Fruit fly (Drosophila melanogaster) whole organism, embryonic: ENCODE results near the gene CG10863.

Experiments
- Antp ChIP-seq: fragments of 200-800 bp; sonication (Bioruptor generic); optimal IDR thresholded peaks from 3 replicates; lab custom pipeline; 2016; ENCODE audit warnings: missing biosample characterization, missing genetic modification characterization
- Atf3 ChIP-seq: fragments of 200-800 bp; sonication (Bioruptor generic); optimal IDR thresholded peaks from 3 replicates; lab custom pipeline; 2016; ENCODE audit warnings: missing biosample characterization, missing genetic modification characterization
- CG10979 ChIP-seq: fragments of 200-800 bp; sonication (Bioruptor generic); optimal IDR thresholded peaks from 2 replicates; lab custom pipeline; 2018; ENCODE audit warnings: missing biosample characterization, mild to moderate bottlenecking, missing genetic modification characterization, moderate library complexity
- CG11093 ChIP-seq: fragments of 200-800 bp; sonication (Bioruptor generic); IDR thresholded peaks from 3 replicates; pipeline ENCODE4 v1.3.6; 2022; ENCODE audit warnings: missing biosample characterization, missing genetic modification characterization
- CG15479 ChIP-seq: fragments of 200-800 bp; sonication (Bioruptor generic); optimal IDR thresholded peaks from 3 replicates; lab custom pipeline; 2019; ENCODE audit warnings: missing biosample characterization, mild to moderate bottlenecking, missing genetic modification characterization, moderate library complexity
- CG15601 ChIP-seq: fragments of 200-800 bp; sonication (Bioruptor generic); optimal IDR thresholded peaks from 3 replicates; lab custom pipeline; 2019; ENCODE audit warnings: missing biosample characterization, mild to moderate bottlenecking, missing genetic modification characterization, moderate library complexity
- CG15696 ChIP-seq: fragments of 200-800 bp; sonication (Bioruptor generic); optimal IDR thresholded peaks from 2 replicates; lab custom pipeline; 2019; ENCODE audit warnings: missing biosample characterization, mild to moderate bottlenecking, missing genetic modification characterization, moderate library complexity
- CG16863 ChIP-seq: fragments of 200-800 bp; sonication (Bioruptor generic); optimal IDR thresholded peaks from 3 replicates; lab custom pipeline; 2016; ENCODE audit warnings: missing biosample characterization, missing genetic modification characterization
- CG17612 ChIP-seq: fragments of 200-800 bp; sonication (Bioruptor generic); IDR thresholded peaks from 2 replicates; pipeline ENCODE4 v1.3.6; 2022; ENCODE audit warnings: missing biosample characterization, missing genetic modification characterization
- CG2129 ChIP-seq: fragments of 200-800 bp; sonication (Bioruptor generic); IDR thresholded peaks from 2 replicates; pipeline ENCODE4 v1.3.6; 2022; ENCODE audit warnings: missing biosample characterization, missing genetic modification characterization; ENCODE audit not compliant: partially characterized antibody
- CG2199 ChIP-seq: fragments of 200-800 bp; sonication (Bioruptor generic); IDR thresholded peaks from 3 replicates; pipeline ENCODE4 v1.3.6; 2022; ENCODE audit warnings: missing biosample characterization, missing genetic modification characterization
- CG43689 ChIP-seq: fragments of 200-800 bp; sonication (Bioruptor generic); IDR thresholded peaks from 2 replicates; pipeline ENCODE4 v1.3.6; 2022; ENCODE audit warnings: missing biosample characterization, missing genetic modification characterization
- CG6813 ChIP-seq: fragments of 200-800 bp; sonication (Bioruptor generic); optimal IDR thresholded peaks from 2 replicates; lab custom pipeline; 2017; ENCODE audit warnings: missing biosample characterization, missing genetic modification characterization, mild to moderate bottlenecking, moderate library complexity, missing genetic modification reagents
- CG8089 ChIP-seq: fragments of 200-800 bp; sonication (Bioruptor generic); optimal IDR thresholded peaks from 3 replicates; lab custom pipeline; 2016; ENCODE audit warnings: missing biosample characterization, missing genetic modification characterization
- CG8290 ChIP-seq, 3 experiments: fragments of 200-800 bp; sonication (Bioruptor generic); optimal IDR thresholded peaks; 2 replicates each; lab custom pipeline; 2016 to 2019; ENCODE audit warnings: missing biosample characterization in 3 of 3, missing genetic modification characterization in 3 of 3, mild to moderate bottlenecking in 2 of 3, moderate library complexity in 1 of 3
- CG8478 ChIP-seq: fragments of >200 bp; optimal IDR thresholded peaks from 2 replicates; lab custom pipeline; 2018
- Gsc ChIP-seq: fragments of 200-800 bp; sonication (Bioruptor generic); IDR thresholded peaks from 2 replicates; pipeline ENCODE4 v1.3.6; 2022; ENCODE audit warnings: missing biosample characterization, missing genetic modification characterization
- H15 ChIP-seq: fragments of 200-800 bp; sonication (Bioruptor generic); IDR thresholded peaks from 3 replicates; pipeline ENCODE4 v1.3.6; 2022; ENCODE audit warnings: missing biosample characterization, missing genetic modification characterization
- Hmr ChIP-seq: fragments of 200-800 bp; sonication (Bioruptor generic); optimal IDR thresholded peaks from 3 replicates; lab custom pipeline; 2017; ENCODE audit warnings: mild to moderate bottlenecking, missing biosample characterization, missing genetic modification reagents, missing genetic modification characterization
- Hr78 ChIP-seq, 2 experiments: fragments of 200-800 bp in 1 of 2; fragments of >200 bp in 1 of 2; sonication (Bioruptor generic) in 1 of 2; optimal IDR thresholded peaks; 2 replicates each; lab custom pipeline; 2017 to 2019; ENCODE audit warnings: missing biosample characterization in 2 of 2, missing genetic modification characterization in 2 of 2, mild to moderate bottlenecking in 1 of 2, moderate library complexity in 1 of 2
- Max ChIP-seq: fragments of 200-800 bp; sonication (Bioruptor generic); optimal IDR thresholded peaks from 2 replicates; lab custom pipeline; 2016; ENCODE audit warnings: missing biosample characterization, mild to moderate bottlenecking, missing genetic modification characterization
- Rx ChIP-seq: fragments of 200-800 bp; sonication (Bioruptor generic); IDR thresholded peaks from 2 replicates; pipeline ENCODE4 v1.3.6; 2022; ENCODE audit warnings: missing biosample characterization, missing genetic modification characterization
- Spps ChIP-seq: fragments of 200-800 bp; sonication (Bioruptor generic); optimal IDR thresholded peaks from 2 replicates; lab custom pipeline; 2018; ENCODE audit warnings: missing biosample characterization, mild to moderate bottlenecking, missing genetic modification characterization
- ash1 ChIP-seq: fragments of 200-800 bp; sonication (Bioruptor generic); optimal IDR thresholded peaks from 2 replicates; lab custom pipeline; 2018; ENCODE audit warnings: missing biosample characterization, mild to moderate bottlenecking, missing genetic modification characterization
- btn ChIP-seq: fragments of 200-800 bp; sonication (Bioruptor generic); optimal IDR thresholded peaks from 2 replicates; lab custom pipeline; 2016; ENCODE audit warnings: missing biosample characterization, missing genetic modification characterization
- chn ChIP-seq: fragments of 200-800 bp; sonication (Bioruptor generic); optimal IDR thresholded peaks from 2 replicates; lab custom pipeline; 2016; ENCODE audit warnings: missing biosample characterization, missing genetic modification characterization
- ci ChIP-seq: fragments of 200-800 bp; sonication (Bioruptor generic); IDR thresholded peaks from 3 replicates; pipeline ENCODE4 v1.3.6; 2022; ENCODE audit warnings: missing biosample characterization, missing genetic modification characterization
- crc ChIP-seq: fragments of 200-800 bp; sonication (Bioruptor generic); optimal IDR thresholded peaks from 2 replicates; lab custom pipeline; 2016; ENCODE audit warnings: missing biosample characterization, missing genetic modification characterization
- dmrt11E ChIP-seq: fragments of 200-800 bp; sonication (Bioruptor generic); optimal IDR thresholded peaks from 3 replicates; lab custom pipeline; 2018; ENCODE audit warnings: missing biosample characterization, mild to moderate bottlenecking, missing genetic modification characterization, moderate library complexity
- ems ChIP-seq: fragments of 200-800 bp; sonication (Bioruptor generic); optimal IDR thresholded peaks from 3 replicates; lab custom pipeline; 2016; ENCODE audit warnings: missing biosample characterization, missing genetic modification characterization
- eve ChIP-seq, 2 experiments: fragments of >200 bp; optimal IDR thresholded peaks; 2 replicates each; lab custom pipeline; 2017; ENCODE audit warnings: missing biosample characterization in 2 of 2, missing genetic modification characterization in 2 of 2
- fd102C ChIP-seq: fragments of 200-800 bp; sonication (Bioruptor generic); optimal IDR thresholded peaks from 2 replicates; lab custom pipeline; 2018; ENCODE audit warnings: missing biosample characterization, mild to moderate bottlenecking, missing genetic modification characterization, moderate library complexity
- gce ChIP-seq: fragments of 200-800 bp; sonication (Bioruptor generic); IDR thresholded peaks from 3 replicates; pipeline ENCODE4 v1.3.6; 2022; ENCODE audit warnings: missing biosample characterization, missing genetic modification characterization
- gfzf ChIP-seq: fragments of 200-800 bp; sonication (Bioruptor generic); optimal IDR thresholded peaks from 2 replicates; lab custom pipeline; 2016; ENCODE audit warnings: missing biosample characterization, mild to moderate bottlenecking, missing genetic modification characterization, moderate library complexity
- inv ChIP-seq: fragments of 200-800 bp; sonication (Bioruptor generic); IDR thresholded peaks from 2 replicates; pipeline ENCODE4 v1.3.6; 2022; ENCODE audit warnings: missing biosample characterization, missing genetic modification characterization; ENCODE audit not compliant: partially characterized antibody
- ken ChIP-seq: fragments of 200-800 bp; sonication (Bioruptor generic); IDR thresholded peaks from 3 replicates; pipeline ENCODE4 v1.3.6; 2022; ENCODE audit warnings: missing biosample characterization, missing genetic modification characterization
- pan ChIP-seq, 4 experiments: fragments of >200 bp in 3 of 4; fragments of 200-800 bp in 1 of 4; sonication (Bioruptor generic) in 1 of 4; optimal IDR thresholded peaks in 3 of 4; IDR thresholded peaks in 1 of 4; 2 replicates each; pipeline versions ENCODE4 v1.3.6 to Lab custom; 2017 to 2022; ENCODE audit warnings: missing biosample characterization in 2 of 4, missing genetic modification characterization in 2 of 4, mixed read lengths in 1 of 4
- pb ChIP-seq: fragments of 200-800 bp; sonication (Bioruptor generic); optimal IDR thresholded peaks from 3 replicates; lab custom pipeline; 2016; ENCODE audit warnings: missing biosample characterization, missing genetic modification characterization
- stwl ChIP-seq: fragments of 200-800 bp; sonication (Bioruptor generic); optimal IDR thresholded peaks from 3 replicates; lab custom pipeline; 2018; ENCODE audit warnings: missing biosample characterization, mild to moderate bottlenecking, missing genetic modification characterization, moderate library complexity
- wek ChIP-seq: fragments of 200-800 bp; sonication (Bioruptor generic); optimal IDR thresholded peaks from 3 replicates; lab custom pipeline; 2018; ENCODE audit warnings: missing biosample characterization, mild to moderate bottlenecking, missing genetic modification characterization, moderate library complexity
- wor ChIP-seq: fragments of 200-800 bp; sonication (Bioruptor generic); IDR thresholded peaks from 2 replicates; pipeline ENCODE4 v1.3.6; 2022; ENCODE audit warnings: missing biosample characterization, missing genetic modification characterization

Gene CG10863

DNA sequence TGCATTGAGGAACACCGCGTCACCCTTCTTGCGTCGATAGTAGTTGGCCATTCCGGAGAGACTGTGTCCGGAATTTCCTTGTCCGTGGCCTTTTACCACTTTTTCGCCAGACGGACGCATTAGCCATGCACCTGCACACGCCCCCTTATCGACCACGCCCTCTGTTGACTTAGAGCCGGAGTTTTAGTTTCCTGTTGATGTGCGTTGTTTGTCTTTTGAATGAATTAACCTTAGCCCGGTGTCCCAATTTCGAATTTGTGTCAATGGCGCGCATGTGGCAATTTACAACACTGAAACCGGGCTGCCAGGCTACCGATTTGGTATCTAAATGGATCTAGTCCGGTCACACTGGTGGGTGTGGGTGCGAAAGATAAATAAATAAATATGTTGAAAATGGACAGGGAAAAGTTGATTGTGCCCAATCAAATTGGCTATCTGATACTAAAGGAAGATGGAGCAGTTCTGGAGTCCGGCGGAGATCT is 45.7 kb downstream of the CG10863 start, which contains the start of the genes Gr63a and Lamtor4 (continued):
- no peak for TF ChIP-seq ash1 (GFP tag; lab: Kevin White, UChicago)
- TF ChIP-seq CG16863 (GFP tag; lab: Kevin White, UChicago) = no peak
- TF ChIP-seq CG15601 (tag; lab: Kevin White, UChicago) = peak; percentile 34
- TF ChIP-seq wek (GFP tag; lab: Kevin White, UChicago) = no peak
- TF ChIP-seq pan (optimal IDR thresholded peaks at IDR 0.05; lab: Kevin White, UChicago) = no peak
- TF ChIP-seq pan (GFP tag; optimal IDR thresholded peaks at IDR 0.05 in 1 of 2, IDR thresholded peaks at IDR 0.05 in 1 of 2) = no peak
- peak; percentile 76 for TF ChIP-seq stwl (tag; lab: Kevin White, UChicago)
- TF ChIP-seq CG11093 (GFP tag; lab: Robert Waterston, UW) = no peak
- TF ChIP-seq chn (GFP tag; lab: Kevin White, UChicago) = peak; percentile 21
- no peak for TF ChIP-seq ken (GFP tag; lab: Robert Waterston, UW)
- TF ChIP-seq ci (GFP tag; lab: Robert Waterston, UW) = peak; percentile 52; the same call in 1 of the 3 replicates
- TF ChIP-seq Atf3 = no peak
- TF ChIP-seq ems (GFP tag; lab: Kevin White, UChicago) = no peak
- TF ChIP-seq pb = no peak
- no peak for TF ChIP-seq eve (GFP tag; optimal IDR thresholded peaks at IDR 0.05; lab: Kevin White, UChicago)
- no peak for TF ChIP-seq crc
- TF ChIP-seq Hr78 (GFP tag; optimal IDR thresholded peaks at IDR 0.05; lab: Kevin White, UChicago) = no peak
- no peak for TF ChIP-seq CG8290 (GFP tag; optimal IDR thresholded peaks at IDR 0.05; lab: Kevin White, UChicago)
- TF ChIP-seq CG8290 (tag; optimal IDR thresholded peaks at IDR 0.05; lab: Kevin White, UChicago) = peak in 1 of 2 experiments; percentile 71
- no peak for TF ChIP-seq Antp (GFP tag; lab: Kevin White, UChicago)
- TF ChIP-seq btn (GFP tag; lab: Kevin White, UChicago) = peak; percentile 24
- TF ChIP-seq dmrt11E (tag; lab: Kevin White, UChicago) = no peak
- TF ChIP-seq CG6813 (GFP tag; lab: Kevin White, UChicago) = no peak
- no peak for TF ChIP-seq CG43689
- TF ChIP-seq Max (GFP tag; lab: Kevin White, UChicago) = no peak
- no peak for TF ChIP-seq CG8478 (lab: Kevin White, UChicago)
- TF ChIP-seq CG2129 (GFP tag; lab: Robert Waterston, UW) = no peak
- no peak for TF ChIP-seq fd102C
- no peak for TF ChIP-seq CG10979 (tag; lab: Kevin White, UChicago)
- TF ChIP-seq Gsc (GFP tag; lab: Robert Waterston, UW) = no peak
- TF ChIP-seq CG17612 (GFP tag; lab: Robert Waterston, UW) = no peak
- TF ChIP-seq CG2199 (GFP tag; lab: Robert Waterston, UW) = peak; percentile 98
- no peak for TF ChIP-seq Spps (tag; lab: Kevin White, UChicago)
- no peak; the same call in 1 of the 2 replicates for TF ChIP-seq inv (GFP tag; lab: Robert Waterston, UW)
- TF ChIP-seq Hmr = peak; percentile 55
- no peak for TF ChIP-seq CG8089 (GFP tag; lab: Kevin White, UChicago)
- TF ChIP-seq CG15479 = no peak
- no peak for TF ChIP-seq CG15696
- TF ChIP-seq gfzf (GFP tag; lab: Kevin White, UChicago) = peak; percentile 85
- TF ChIP-seq Rx (GFP tag; lab: Robert Waterston, UW) = no peak
- no peak for TF ChIP-seq gce (GFP tag; lab: Robert Waterston, UW)
- no peak for TF ChIP-seq H15 (GFP tag; lab: Robert Waterston, UW)
- TF ChIP-seq wor (GFP tag; lab: Robert Waterston, UW) = no peak
